Worm (Caenorhabditis elegans) whole organism, L3 larva: ENCODE data around the gene C06A1.7.

Source experiments
- R02D3.7 ChIP-seq: fragments of 150-350 bp; optimal IDR thresholded peaks from 2 replicates; lab custom pipeline; 2014; ENCODE audit warnings: missing biosample characterization, missing genetic modification characterization
- aly-2 ChIP-seq: fragments of 150-350 bp; optimal IDR thresholded peaks from 2 replicates; lab custom pipeline; 2014; ENCODE audit warnings: missing biosample characterization, missing genetic modification characterization
- ama-1 ChIP-seq: fragments of 150-350 bp; optimal IDR thresholded peaks from 2 replicates; lab custom pipeline; 2018
- ceh-16 ChIP-seq: sonication (generic microtip); optimal IDR thresholded peaks from 2 replicates; lab custom pipeline; 2017; ENCODE audit warnings: missing biosample characterization, missing genetic modification characterization
- ceh-28 ChIP-seq: fragments of 150-350 bp; optimal IDR thresholded peaks from 2 replicates; lab custom pipeline; 2014; ENCODE audit warnings: missing biosample characterization, missing genetic modification reagents, missing genetic modification characterization
- ceh-82 ChIP-seq: fragments of 150-350 bp; optimal IDR thresholded peaks from 2 replicates; lab custom pipeline; 2014; ENCODE audit warnings: missing biosample characterization, missing genetic modification characterization
- daf-12 ChIP-seq: fragments of 150-350 bp; optimal IDR thresholded peaks from 2 replicates; lab custom pipeline; 2014; ENCODE audit warnings: missing biosample characterization, missing genetic modification reagents, missing genetic modification characterization
- egl-5 ChIP-seq: fragments of 150-350 bp; optimal IDR thresholded peaks from 2 replicates; lab custom pipeline; 2017; ENCODE audit warnings: missing biosample characterization, missing genetic modification reagents, missing genetic modification characterization, inconsistent platforms
- elt-1 ChIP-seq: fragments of 150-350 bp; optimal IDR thresholded peaks from 2 replicates; lab custom pipeline; 2014; ENCODE audit warnings: missing biosample characterization, missing genetic modification characterization
- elt-2 ChIP-seq: sonication (generic microtip); optimal IDR thresholded peaks from 2 replicates; lab custom pipeline; 2016; ENCODE audit warnings: missing genetic modification reagents, mild to moderate bottlenecking, missing genetic modification characterization, missing compliant biosample characterization
- fkh-2 ChIP-seq: fragments of 150-350 bp; optimal IDR thresholded peaks from 2 replicates; lab custom pipeline; 2014; ENCODE audit warnings: missing biosample characterization, missing genetic modification reagents, missing genetic modification characterization
- fos-1 ChIP-seq: fragments of 150-350 bp; optimal IDR thresholded peaks from 2 replicates; lab custom pipeline; 2014; ENCODE audit warnings: missing biosample characterization, missing genetic modification characterization
- hmg-11 ChIP-seq: sonication (generic microtip); optimal IDR thresholded peaks from 2 replicates; lab custom pipeline; 2016; ENCODE audit warnings: missing genetic modification characterization, missing compliant biosample characterization
- jun-1 ChIP-seq: fragments of 150-350 bp; optimal IDR thresholded peaks from 2 replicates; lab custom pipeline; 2014; ENCODE audit warnings: missing biosample characterization, missing genetic modification reagents, missing genetic modification characterization
- lin-15B ChIP-seq: fragments of 150-350 bp; optimal IDR thresholded peaks from 2 replicates; lab custom pipeline; 2014; ENCODE audit warnings: missing biosample characterization, missing genetic modification characterization
- lin-39 ChIP-seq: fragments of 150-350 bp; optimal IDR thresholded peaks from 2 replicates; lab custom pipeline; 2018; ENCODE audit warnings: missing biosample characterization, missing genetic modification reagents, missing genetic modification characterization
- lsy-12 ChIP-seq: sonication (generic microtip); optimal IDR thresholded peaks from 2 replicates; lab custom pipeline; 2016; ENCODE audit warnings: mild to moderate bottlenecking, missing genetic modification characterization, missing compliant biosample characterization
- mdl-1 ChIP-seq: fragments of 150-350 bp; optimal IDR thresholded peaks from 2 replicates; lab custom pipeline; 2014; ENCODE audit warnings: missing biosample characterization, missing genetic modification characterization
- mml-1 ChIP-seq: fragments of 150-350 bp; sonication (generic microtip); optimal IDR thresholded peaks from 3 replicates; lab custom pipeline; 2014; ENCODE audit warnings: missing biosample characterization, missing genetic modification characterization
- nfya-1 ChIP-seq: sonication (generic microtip); optimal IDR thresholded peaks from 2 replicates; lab custom pipeline; 2017; ENCODE audit warnings: missing genetic modification characterization, mild to moderate bottlenecking, missing compliant biosample characterization, antibody characterized with exemption, moderate library complexity; ENCODE audit not compliant: insufficient read depth
- nhr-11 ChIP-seq: fragments of 150-350 bp; optimal IDR thresholded peaks from 2 replicates; lab custom pipeline; 2014; ENCODE audit warnings: missing biosample characterization, missing genetic modification characterization
- nhr-12 ChIP-seq: fragments of 150-350 bp; optimal IDR thresholded peaks from 2 replicates; lab custom pipeline; 2014; ENCODE audit warnings: missing biosample characterization, missing genetic modification characterization
- nhr-23 ChIP-seq: fragments of 150-350 bp; optimal IDR thresholded peaks from 2 replicates; lab custom pipeline; 2014; ENCODE audit warnings: missing biosample characterization, missing genetic modification reagents, missing genetic modification characterization
- nhr-237 ChIP-seq: fragments of 150-350 bp; optimal IDR thresholded peaks from 2 replicates; lab custom pipeline; 2014; ENCODE audit warnings: missing biosample characterization, missing genetic modification characterization
- nhr-25 ChIP-seq: sonication (generic microtip); optimal IDR thresholded peaks from 2 replicates; lab custom pipeline; 2017; ENCODE audit warnings: missing biosample characterization, missing genetic modification characterization
- nhr-28 ChIP-seq: fragments of 150-350 bp; optimal IDR thresholded peaks from 2 replicates; lab custom pipeline; 2014; ENCODE audit warnings: missing biosample characterization, missing genetic modification characterization
- nhr-43 ChIP-seq: sonication (generic microtip); optimal IDR thresholded peaks from 2 replicates; lab custom pipeline; 2016; ENCODE audit warnings: mild to moderate bottlenecking, missing genetic modification characterization, missing compliant biosample characterization; ENCODE audit not compliant: poor library complexity, severe bottlenecking
- nhr-67 ChIP-seq: fragments of 150-350 bp; optimal IDR thresholded peaks from 2 replicates; lab custom pipeline; 2014; ENCODE audit warnings: missing biosample characterization, missing genetic modification characterization
- nhr-76 ChIP-seq: fragments of 150-350 bp; sonication (generic microtip); optimal IDR thresholded peaks from 5 replicates; lab custom pipeline; 2014; ENCODE audit warnings: missing biosample characterization, missing genetic modification characterization
- nhr-77 ChIP-seq: fragments of 150-350 bp; optimal IDR thresholded peaks from 2 replicates; lab custom pipeline; 2014; ENCODE audit warnings: missing biosample characterization, missing genetic modification characterization
- pqm-1 ChIP-seq: fragments of 150-350 bp; optimal IDR thresholded peaks from 2 replicates; lab custom pipeline; 2017; ENCODE audit warnings: missing biosample characterization, missing genetic modification characterization, inconsistent platforms
- skn-1 ChIP-seq: fragments of 150-350 bp; optimal IDR thresholded peaks from 2 replicates; lab custom pipeline; 2014; ENCODE audit warnings: missing biosample characterization, missing genetic modification characterization
- snpc-4 ChIP-seq: fragments of 150-350 bp; optimal IDR thresholded peaks from 2 replicates; lab custom pipeline; 2014; ENCODE audit warnings: missing biosample characterization, missing genetic modification characterization
- tbx-2 ChIP-seq: sonication (generic microtip); optimal IDR thresholded peaks from 2 replicates; lab custom pipeline; 2016; ENCODE audit warnings: mild to moderate bottlenecking, missing genetic modification characterization, missing compliant biosample characterization
- unc-39 ChIP-seq: sonication (generic microtip); optimal IDR thresholded peaks from 4 replicates; lab custom pipeline; 2017; ENCODE audit warnings: missing biosample characterization, missing genetic modification characterization
- unc-62 ChIP-seq: fragments of 150-350 bp; sonication (generic microtip); optimal IDR thresholded peaks from 4 replicates; lab custom pipeline; 2014; ENCODE audit warnings: missing biosample characterization, missing genetic modification reagents, missing genetic modification characterization
- zag-1 ChIP-seq: fragments of 150-350 bp; optimal IDR thresholded peaks from 2 replicates; lab custom pipeline; 2014; ENCODE audit warnings: missing biosample characterization, missing genetic modification characterization
- ztf-11 ChIP-seq: fragments of 150-350 bp; optimal IDR thresholded peaks from 2 replicates; lab custom pipeline; 2014; ENCODE audit warnings: missing biosample characterization, missing genetic modification characterization

Gene C06A1.7

ce11 chrII:10530907-10531306 lies 33.8 kb upstream of the C06A1.7 start:
- TF ChIP-seq R02D3.7 (tag; lab: Kevin White, UChicago) = no peak
- no peak for TF ChIP-seq nhr-25 (tag; lab: Kevin White, UChicago)
- TF ChIP-seq elt-2 (tag; lab: Kevin White, UChicago) = no peak
- no peak for TF ChIP-seq hmg-11
- TF ChIP-seq nhr-28 (tag; lab: Kevin White, UChicago) = no peak
- no peak for TF ChIP-seq nhr-67 (tag; lab: Kevin White, UChicago)
- no peak for TF ChIP-seq nhr-23 (tag; lab: Kevin White, UChicago)
- no peak for TF ChIP-seq ceh-16
- TF ChIP-seq nhr-11 (tag; lab: Kevin White, UChicago) = no peak
- TF ChIP-seq lin-15B (tag; lab: Kevin White, UChicago) = no peak
- no peak for TF ChIP-seq zag-1 (tag; lab: Kevin White, UChicago)
- TF ChIP-seq mml-1 (tag; lab: Kevin White, UChicago) = no peak
- no peak for TF ChIP-seq nhr-77 (tag; lab: Kevin White, UChicago)
- no peak for TF ChIP-seq elt-1 (tag; lab: Kevin White, UChicago)
- TF ChIP-seq ama-1 (lab: Kevin White, UChicago) = no peak
- no peak for TF ChIP-seq ceh-28
- no peak for TF ChIP-seq egl-5 (tag; lab: Kevin White, UChicago)

DNA sequence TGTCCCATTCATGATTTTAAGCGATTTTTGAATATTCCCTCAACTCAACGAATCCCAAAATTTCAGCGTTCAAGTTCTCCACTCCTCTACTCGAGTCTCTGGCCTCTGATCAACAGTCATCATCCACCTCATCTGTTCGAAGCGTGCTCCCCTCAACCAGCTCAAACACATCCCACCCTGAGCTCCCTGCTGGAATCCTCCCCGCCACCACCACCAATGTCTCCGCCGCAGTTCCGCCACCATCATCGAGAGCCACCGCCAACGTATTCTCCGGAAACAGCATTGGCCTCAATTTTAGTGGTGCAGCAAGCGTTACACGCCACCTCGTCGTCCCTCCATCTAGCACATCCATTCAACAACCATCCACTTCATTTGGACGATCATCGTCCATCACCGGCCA lies 33.1 kb upstream of the C06A1.7 start:
- no peak for TF ChIP-seq mml-1 (tag; lab: Kevin White, UChicago)
- TF ChIP-seq hmg-11 = no peak
- no peak for TF ChIP-seq snpc-4 (tag; lab: Kevin White, UChicago)
- TF ChIP-seq nhr-76 = no peak
- TF ChIP-seq ceh-82 (tag; lab: Kevin White, UChicago) = no peak
- no peak for TF ChIP-seq nhr-77 (tag; lab: Kevin White, UChicago)
- TF ChIP-seq pqm-1 (tag; lab: Kevin White, UChicago) = no peak
- no peak for TF ChIP-seq nhr-43 (tag; lab: Kevin White, UChicago)
- no peak for TF ChIP-seq nfya-1 (tag; lab: Kevin White, UChicago)
- TF ChIP-seq lin-15B (tag; lab: Kevin White, UChicago) = no peak
- no peak for TF ChIP-seq jun-1 (tag; lab: Kevin White, UChicago)
- no peak for TF ChIP-seq nhr-12 (tag; lab: Kevin White, UChicago)
- no peak for TF ChIP-seq lsy-12
- TF ChIP-seq nhr-25 (tag; lab: Kevin White, UChicago) = no peak
- no peak for TF ChIP-seq R02D3.7 (tag; lab: Kevin White, UChicago)
- TF ChIP-seq lin-39 (tag; lab: Kevin White, UChicago) = no peak
- no peak for TF ChIP-seq aly-2
- no peak for TF ChIP-seq nhr-237 (tag; lab: Kevin White, UChicago)
- TF ChIP-seq ztf-11 (tag; lab: Kevin White, UChicago) = no peak

DNA sequence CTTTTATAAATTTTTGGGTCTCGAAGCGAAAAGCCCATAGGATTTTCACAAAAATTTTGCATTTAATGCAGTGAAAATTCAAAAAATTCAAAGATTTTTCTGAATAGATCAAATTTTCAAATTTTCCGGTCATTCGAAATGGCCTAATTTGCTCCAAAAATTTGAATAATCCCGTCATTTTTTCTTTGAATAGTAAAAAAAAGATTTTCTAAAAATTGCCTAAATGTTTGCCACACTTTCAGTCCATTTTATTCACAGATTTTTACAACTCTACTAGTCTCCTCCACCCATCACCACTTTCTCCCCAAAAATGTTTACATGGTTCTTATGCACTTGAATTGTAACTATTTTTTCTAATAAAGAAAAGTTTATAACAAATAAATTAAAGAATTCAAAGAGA lies 30.7 kb upstream of the C06A1.7 start:
- TF ChIP-seq ztf-11 (tag; lab: Kevin White, UChicago) = no peak
- TF ChIP-seq snpc-4 (tag; lab: Kevin White, UChicago) = no peak
- no peak for TF ChIP-seq daf-12
- no peak for TF ChIP-seq nhr-67 (tag; lab: Kevin White, UChicago)
- TF ChIP-seq hmg-11 = no peak
- no peak for TF ChIP-seq aly-2

DNA sequence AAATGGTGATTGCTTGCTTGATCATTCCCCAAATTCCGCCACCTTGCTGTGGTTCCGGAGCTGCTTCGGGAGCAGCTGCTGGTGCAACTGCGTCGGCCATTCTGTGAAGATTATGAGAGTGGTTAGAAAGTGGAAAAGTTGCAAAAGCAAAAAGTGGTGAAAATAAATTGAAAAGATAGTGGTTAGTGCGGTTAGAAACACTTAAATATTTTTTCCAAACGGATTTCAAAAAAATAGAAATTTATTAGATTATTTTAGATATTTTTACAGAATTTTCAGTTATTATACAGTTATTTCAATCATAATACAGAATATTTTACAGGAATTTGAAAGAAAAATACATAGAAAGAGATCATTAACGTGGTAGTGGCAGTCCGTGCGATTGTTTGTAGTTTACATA lies 27.1 kb upstream of the C06A1.7 start, which contains the start of gene R166.2:
Gene R166.2, minus strand, starts transcription at position 101 of the 400 bp plus-strand sequence.
- TF ChIP-seq mdl-1 (no peak), aly-2 (no peak), ztf-11 (tag; lab: Kevin White, UChicago) (no peak), lin-15B (tag; lab: Kevin White, UChicago) (no peak), unc-39 (tag; lab: Kevin White, UChicago) (no peak), lsy-12 (no peak), nhr-11 (tag; lab: Kevin White, UChicago) (no peak), unc-62 (GFP tag; lab: Kevin White, UChicago) (no peak), tbx-2 (tag; lab: Kevin White, UChicago) (no peak), nfya-1 (tag; lab: Kevin White, UChicago) (no peak), fkh-2 (no peak), skn-1 (no peak), ceh-28 (no peak), nhr-28 (tag; lab: Kevin White, UChicago) (no peak), nhr-76 (no peak), hmg-11 (no peak), pqm-1 (tag; lab: Kevin White, UChicago) (no peak), fos-1 (no peak)
- TF ChIP-seq, all 47 proteins: peak for 0
